Fruit fly (Drosophila melanogaster): Measurements from ENCODE around the gene MME1.

dm6 chr2L:7038404-7039341, 11.3 kb downstream of the MME1 start:
- TF ChIP-seq cic (GFP tag; optimal IDR thresholded peaks at IDR 0.05) (peak; percentile 1), CG7101 (tag; optimal IDR thresholded peaks at IDR 0.05) (no peak), tj (GFP tag; optimal IDR thresholded peaks at IDR 0.05) (no peak), cnc (optimal IDR thresholded peaks at IDR 0.05) (no peak), Hr96 (GFP tag; optimal IDR thresholded peaks at IDR 0.05) (no peak), ovo (GFP tag; optimal IDR thresholded peaks at IDR 0.05) (peak; percentile 50), kay (GFP tag; ENCODE audit: borderline replicate concordance) (no peak), bab1 (GFP tag; optimal IDR thresholded peaks at IDR 0.05) (no peak), CG1620 (GFP tag; optimal IDR thresholded peaks at IDR 0.05) (no peak), CG14711 (tag; optimal IDR thresholded peaks at IDR 0.05) (no peak), CG5204 (GFP tag; optimal IDR thresholded peaks at IDR 0.05) (no peak), CG33017 (tag; optimal IDR thresholded peaks at IDR 0.05) (no peak)
